Worm (Caenorhabditis elegans): ENCODE measurements around the gene lst-2.

- TF ChIP-seq unc-120 (tag; optimal IDR thresholded peaks at IDR 0.05; ENCODE audit: poor library complexity, severe bottlenecking), result no peak
- no peak for TF ChIP-seq unc-39 (tag; optimal IDR thresholded peaks at IDR 0.05)
- TF ChIP-seq drap-1 (GFP tag; optimal IDR thresholded peaks at IDR 0.05), result no peak
- TF ChIP-seq sem-2 (GFP tag; optimal IDR thresholded peaks at IDR 0.05), result no peak
- no peak for TF ChIP-seq nhr-237 (tag; optimal IDR thresholded peaks at IDR 0.05)
- no peak for TF ChIP-seq blmp-1 (tag; optimal IDR thresholded peaks at IDR 0.05)
- TF ChIP-seq sptf-1 (tag; optimal IDR thresholded peaks at IDR 0.05), result no peak
- no peak for TF ChIP-seq nhr-12 (tag; optimal IDR thresholded peaks at IDR 0.05)
- TF ChIP-seq elt-3 (tag; optimal IDR thresholded peaks at IDR 0.05), result no peak
- no peak for TF ChIP-seq unc-62 (GFP tag; optimal IDR thresholded peaks at IDR 0.05)
These were observed 15.8 kb downstream of the lst-2 start, which contains the start of gene R160.10 for ce11 chrX:4367414-4367813.
